Worm (Caenorhabditis elegans) whole organism, young adult: ENCODE data around the gene T02B11.6.

ENCODE experiments used
- T26A5.8 ChIP-seq: sonication (generic microtip); optimal IDR thresholded peaks from 2 replicates; lab custom pipeline; 2016; ENCODE audit warnings: missing genetic modification characterization, missing compliant biosample characterization
- Y53F4B.3 ChIP-seq: fragments of 200-800 bp; sonication (Bioruptor generic); IDR thresholded peaks from 2 replicates; pipeline ENCODE4 v1.3.6; 2022; ENCODE audit warnings: missing genetic modification reagents, missing genetic modification characterization, missing compliant biosample characterization
- dox-1 ChIP-seq: fragments of 200-800 bp; sonication (Bioruptor generic); IDR thresholded peaks from 2 replicates; pipeline ENCODE4 v1.3.6; 2022; ENCODE audit warnings: missing genetic modification reagents, missing genetic modification characterization, missing compliant biosample characterization
- hrde-1 ChIP-seq: sonication (generic microtip); optimal IDR thresholded peaks from 2 replicates; lab custom pipeline; 2016; ENCODE audit warnings: missing genetic modification characterization, mild to moderate bottlenecking, missing compliant biosample characterization, moderate library complexity, missing genotype, missing genetic modification reagents, borderline replicate concordance
- snpc-4 ChIP-seq, 5 experiments: fragments of 150-350 bp in 1 of 5; sonication (generic microtip) in 4 of 5; optimal IDR thresholded peaks; 2 replicates each; lab custom pipeline; 2014 to 2018; ENCODE audit warnings: missing genetic modification characterization in 5 of 5, missing biosample characterization in 3 of 5, antibody characterized with exemption in 2 of 5, mild to moderate bottlenecking in 2 of 5, missing compliant biosample characterization in 2 of 5, missing genotype in 2 of 5, moderate library complexity in 2 of 5, missing genetic modification reagents in 1 of 5
- ztf-25 ChIP-seq: fragments of 200-800 bp; sonication (Bioruptor generic); IDR thresholded peaks from 2 replicates; pipeline ENCODE4 v1.3.6; 2022; ENCODE audit warnings: missing genetic modification reagents, missing genetic modification characterization, missing compliant biosample characterization

ce11 chrV:884324-884723 lies 4.8 kb downstream of the T02B11.6 start, which contains the start of gene srj-38:
- TF ChIP-seq hrde-1 (no peak), snpc-4 (GFP tag; optimal IDR thresholded peaks at IDR 0.05; lab: Kevin White, UChicago) (no peak), snpc-4 (tag; optimal IDR thresholded peaks at IDR 0.05; lab: Kevin White, UChicago) (no peak), dox-1 (GFP tag; lab: Robert Waterston, UW) (no peak), T26A5.8 (no peak), ztf-25 (GFP tag; lab: Robert Waterston, UW) (no peak), Y53F4B.3 (GFP tag; lab: Robert Waterston, UW) (no peak)
